Worm (Caenorhabditis elegans) whole organism, L2 larva: ENCODE data around the gene srap-1.
A peak's percentile ranks its signal among the peaks of the same experiment; 100 is the strongest.

ENCODE experiments used
- C34F6.9 ChIP-seq: fragments of 150-350 bp; optimal IDR thresholded peaks from 2 replicates; lab custom pipeline; 2014; ENCODE audit warnings: missing biosample characterization, missing genetic modification characterization
- F13H6.1 ChIP-seq: sonication (generic microtip); optimal IDR thresholded peaks from 2 replicates; lab custom pipeline; 2016; ENCODE audit warnings: missing genetic modification characterization, missing compliant biosample characterization
- R02D3.7 ChIP-seq: fragments of 150-350 bp; optimal IDR thresholded peaks from 2 replicates; lab custom pipeline; 2014; ENCODE audit warnings: missing biosample characterization, missing genetic modification characterization
- Y55F3AM.14 ChIP-seq: fragments of 200-800 bp; sonication (Bioruptor generic); optimal IDR thresholded peaks from 2 replicates; lab custom pipeline; 2018; ENCODE audit warnings: mild to moderate bottlenecking, missing genetic modification characterization, missing compliant biosample characterization
- ZK546.5 ChIP-seq: sonication (generic microtip); optimal IDR thresholded peaks from 2 replicates; lab custom pipeline; 2017; ENCODE audit warnings: missing biosample characterization, missing genetic modification characterization
- alr-1 ChIP-seq: fragments of 150-350 bp; optimal IDR thresholded peaks from 2 replicates; lab custom pipeline; 2014; ENCODE audit warnings: missing biosample characterization, missing genetic modification characterization
- aly-2 ChIP-seq: fragments of 150-350 bp; optimal IDR thresholded peaks from 2 replicates; lab custom pipeline; 2014; ENCODE audit warnings: missing biosample characterization, missing genetic modification characterization
- ceh-16 ChIP-seq: fragments of 150-350 bp; optimal IDR thresholded peaks from 2 replicates; lab custom pipeline; 2014; ENCODE audit warnings: missing biosample characterization, missing genetic modification characterization
- ceh-82 ChIP-seq: fragments of 150-350 bp; optimal IDR thresholded peaks from 2 replicates; lab custom pipeline; 2014; ENCODE audit warnings: missing biosample characterization, missing genetic modification characterization
- crh-2 ChIP-seq: sonication (generic microtip); optimal IDR thresholded peaks from 2 replicates; lab custom pipeline; 2017; ENCODE audit warnings: missing biosample characterization, missing genetic modification characterization
- egl-27 ChIP-seq: sonication (generic microtip); optimal IDR thresholded peaks from 3 replicates; lab custom pipeline; 2017; ENCODE audit warnings: missing biosample characterization, missing genetic modification reagents, missing genetic modification characterization
- elt-3 ChIP-seq: sonication (generic microtip); optimal IDR thresholded peaks from 2 replicates; lab custom pipeline; 2017; ENCODE audit warnings: missing biosample characterization, missing genetic modification characterization
- fos-1 ChIP-seq: fragments of 150-350 bp; optimal IDR thresholded peaks from 2 replicates; lab custom pipeline; 2014; ENCODE audit warnings: missing biosample characterization, missing genetic modification characterization
- gmeb-1 ChIP-seq: fragments of 150-350 bp; optimal IDR thresholded peaks from 2 replicates; lab custom pipeline; 2014; ENCODE audit warnings: missing biosample characterization, missing genetic modification characterization
- lin-11 ChIP-seq: fragments of 150-350 bp; sonication (generic microtip); optimal IDR thresholded peaks from 2 replicates; lab custom pipeline; 2014; ENCODE audit warnings: missing biosample characterization, missing genetic modification characterization, inconsistent platforms, mixed read lengths
- lin-13 ChIP-seq: fragments of 150-350 bp; optimal IDR thresholded peaks from 2 replicates; lab custom pipeline; 2014; ENCODE audit warnings: missing biosample characterization, missing genetic modification reagents, missing genetic modification characterization
- lsy-2 ChIP-seq, 2 experiments: fragments of 150-350 bp in 1 of 2; sonication (generic microtip) in 1 of 2; optimal IDR thresholded peaks; 2 replicates each; lab custom pipeline; 2014 to 2017; ENCODE audit warnings: missing biosample characterization in 2 of 2, missing genetic modification characterization in 2 of 2
- mab-5 ChIP-seq: fragments of 150-350 bp; optimal IDR thresholded peaks from 2 replicates; lab custom pipeline; 2014; ENCODE audit warnings: missing biosample characterization, missing genetic modification characterization
- mbf-1 ChIP-seq: sonication (generic microtip); optimal IDR thresholded peaks from 2 replicates; lab custom pipeline; 2017; ENCODE audit warnings: missing biosample characterization, missing genetic modification characterization
- mdl-1 ChIP-seq, 2 experiments: fragments of 150-350 bp in 1 of 2; sonication (generic microtip) in 1 of 2; optimal IDR thresholded peaks; 2 replicates each; lab custom pipeline; 2017; ENCODE audit warnings: missing biosample characterization in 2 of 2, missing genetic modification characterization in 2 of 2
- nhr-11 ChIP-seq: fragments of 150-350 bp; optimal IDR thresholded peaks from 2 replicates; lab custom pipeline; 2014; ENCODE audit warnings: missing biosample characterization, missing genetic modification characterization
- nhr-12 ChIP-seq: fragments of 150-350 bp; optimal IDR thresholded peaks from 2 replicates; lab custom pipeline; 2014; ENCODE audit warnings: missing biosample characterization, missing genetic modification characterization
- nhr-129 ChIP-seq: fragments of 150-350 bp; optimal IDR thresholded peaks from 2 replicates; lab custom pipeline; 2014; ENCODE audit warnings: missing biosample characterization, missing genetic modification characterization
- nhr-21 ChIP-seq: fragments of 150-350 bp; optimal IDR thresholded peaks from 2 replicates; lab custom pipeline; 2014; ENCODE audit warnings: missing biosample characterization, missing genetic modification characterization
- nhr-23 ChIP-seq: fragments of 150-350 bp; optimal IDR thresholded peaks from 2 replicates; lab custom pipeline; 2014; ENCODE audit warnings: missing biosample characterization, missing genetic modification reagents, missing genetic modification characterization
- nhr-25 ChIP-seq: fragments of 150-350 bp; sonication (generic microtip); optimal IDR thresholded peaks from 3 replicates; lab custom pipeline; 2014; ENCODE audit warnings: missing biosample characterization, missing genetic modification characterization
- nhr-77 ChIP-seq: fragments of 150-350 bp; optimal IDR thresholded peaks from 2 replicates; lab custom pipeline; 2014; ENCODE audit warnings: missing biosample characterization, missing genetic modification characterization
- peb-1 ChIP-seq: fragments of 150-350 bp; optimal IDR thresholded peaks from 2 replicates; lab custom pipeline; 2014; ENCODE audit warnings: missing biosample characterization, missing genetic modification characterization
- sma-3 ChIP-seq: sonication (generic microtip); optimal IDR thresholded peaks from 2 replicates; lab custom pipeline; 2016; ENCODE audit warnings: missing genetic modification reagents, missing genetic modification characterization, missing compliant biosample characterization
- sma-9 ChIP-seq, 2 experiments: fragments of 150-350 bp in 1 of 2; sonication (generic microtip) in 1 of 2; optimal IDR thresholded peaks; 2 replicates each; lab custom pipeline; 2014 to 2016; ENCODE audit warnings: missing genetic modification characterization in 2 of 2, mild to moderate bottlenecking in 1 of 2, missing biosample characterization in 1 of 2, missing compliant biosample characterization in 1 of 2, missing genetic modification reagents in 1 of 2, moderate library complexity in 1 of 2
- snpc-4 ChIP-seq: fragments of 150-350 bp; optimal IDR thresholded peaks from 2 replicates; lab custom pipeline; 2014; ENCODE audit warnings: missing biosample characterization, missing genetic modification characterization
- unc-55 ChIP-seq: fragments of 150-350 bp; sonication (generic microtip); optimal IDR thresholded peaks from 3 replicates; lab custom pipeline; 2014; ENCODE audit warnings: missing biosample characterization, missing genetic modification reagents, missing genetic modification characterization
- zag-1 ChIP-seq: fragments of 150-350 bp; optimal IDR thresholded peaks from 2 replicates; lab custom pipeline; 2014; ENCODE audit warnings: missing biosample characterization, missing genetic modification characterization
- ztf-1 ChIP-seq: fragments of 200-800 bp; sonication (Bioruptor generic); conservative IDR thresholded peaks from 2 replicates; pipeline ENCODE4 v1.3.6; 2022; ENCODE audit warnings: missing genetic modification characterization, missing compliant biosample characterization
- ztf-11 ChIP-seq: sonication (generic microtip); optimal IDR thresholded peaks from 2 replicates; lab custom pipeline; 2017; ENCODE audit warnings: missing biosample characterization, missing genetic modification characterization

Gene srap-1

DNA sequence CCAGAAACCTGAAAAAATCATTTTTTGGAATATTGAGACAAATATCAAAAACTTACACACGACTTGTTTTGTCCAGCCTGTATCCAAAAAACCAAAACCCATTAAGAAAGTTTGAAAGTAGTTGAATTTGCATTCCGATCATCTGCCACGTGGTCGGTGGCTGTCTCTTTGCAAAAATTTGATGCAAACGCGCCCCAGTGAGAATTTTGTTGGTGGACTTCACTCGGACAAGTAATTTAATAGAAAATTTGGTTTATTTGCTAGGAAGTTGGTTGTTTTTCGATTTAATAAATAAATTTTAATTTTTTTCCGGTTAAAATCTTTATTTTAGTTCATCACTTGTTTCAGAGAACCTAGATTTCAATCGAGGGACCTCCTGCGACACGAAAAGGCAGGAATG lies 27.7 kb upstream of the srap-1 start:
- TF ChIP-seq ZK546.5 (tag; lab: Kevin White, UChicago) = no peak
- no peak for TF ChIP-seq ceh-82 (tag; lab: Kevin White, UChicago)
- TF ChIP-seq unc-55 = no peak
- TF ChIP-seq ztf-11 (tag; lab: Kevin White, UChicago) = no peak
- no peak for TF ChIP-seq mab-5 (tag; lab: Kevin White, UChicago)
- TF ChIP-seq R02D3.7 (tag; lab: Kevin White, UChicago) = no peak

DNA sequence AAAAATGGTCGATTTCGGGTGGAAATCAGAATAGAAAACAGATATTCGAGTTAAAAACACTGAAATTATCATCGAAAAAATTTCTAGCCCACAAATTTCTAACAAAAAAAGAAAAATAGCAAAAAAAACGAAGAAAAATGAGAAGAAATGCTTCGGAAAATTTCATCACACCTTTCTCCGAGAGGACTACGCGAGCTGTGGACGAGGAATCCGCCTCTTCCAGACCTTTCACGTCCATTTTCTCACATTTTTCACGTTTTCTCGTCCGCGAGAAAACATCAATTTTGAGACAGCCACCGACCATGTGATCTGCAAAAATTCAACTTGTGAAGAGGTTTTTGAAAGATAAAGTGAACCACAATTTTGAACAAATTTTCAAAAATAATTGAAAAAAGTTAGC lies 26.6 kb upstream of the srap-1 start:
- TF ChIP-seq nhr-25 (tag; lab: Kevin White, UChicago) (no peak), zag-1 (tag; lab: Kevin White, UChicago) (no peak), lsy-2 (tag; optimal IDR thresholded peaks at IDR 0.05; lab: Kevin White, UChicago) (peak in 1 of 2 experiments; percentile 35), mdl-1 (tag; optimal IDR thresholded peaks at IDR 0.05; lab: Kevin White, UChicago) (no peak), nhr-77 (no peak), F13H6.1 (tag; lab: Kevin White, UChicago) (no peak), fos-1 (tag; lab: Kevin White, UChicago) (no peak), ztf-1 (no peak), C34F6.9 (tag; lab: Kevin White, UChicago) (peak; percentile 6), ceh-82 (tag; lab: Kevin White, UChicago) (no peak), nhr-23 (tag; lab: Kevin White, UChicago) (no peak), mbf-1 (tag; lab: Kevin White, UChicago) (no peak), nhr-11 (tag; lab: Kevin White, UChicago) (no peak), ceh-16 (tag; lab: Kevin White, UChicago) (no peak), sma-3 (GFP tag; lab: Kevin White, UChicago) (no peak), peb-1 (tag; lab: Kevin White, UChicago) (no peak), unc-55 (peak; percentile 15), alr-1 (tag; lab: Kevin White, UChicago) (no peak), nhr-12 (tag; lab: Kevin White, UChicago) (no peak), aly-2 (tag; lab: Kevin White, UChicago) (no peak), snpc-4 (tag; lab: Kevin White, UChicago) (no peak), ZK546.5 (tag; lab: Kevin White, UChicago) (no peak), egl-27 (no peak), Y55F3AM.14 (GFP tag; lab: Kevin White, UChicago) (no peak)

DNA sequence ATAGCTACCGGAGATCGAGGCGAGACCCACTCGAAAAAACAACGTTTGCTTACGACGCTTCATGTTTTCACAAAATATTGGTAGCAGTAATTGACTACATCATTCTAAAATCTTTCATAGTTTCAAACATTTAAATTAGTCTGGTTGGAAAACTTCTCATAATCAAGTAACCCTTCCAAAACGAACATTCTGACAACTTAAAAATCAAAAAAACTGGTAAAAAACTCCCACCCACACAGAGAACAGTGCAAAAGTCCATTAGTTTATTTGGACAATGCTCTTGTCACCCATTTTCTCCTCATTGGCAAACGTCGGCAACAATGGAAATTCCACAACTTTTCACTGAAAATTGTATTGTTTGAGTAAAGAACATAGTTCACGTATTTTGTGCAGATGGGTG lies 25.6 kb upstream of the srap-1 start, which contains the start of gene F37H8.6:
Gene F37H8.6 (minus strand): TSS at position 101 of the 400 bp plus-strand sequence.
- no peak for TF ChIP-seq lin-11 (tag; lab: Kevin White, UChicago)

DNA sequence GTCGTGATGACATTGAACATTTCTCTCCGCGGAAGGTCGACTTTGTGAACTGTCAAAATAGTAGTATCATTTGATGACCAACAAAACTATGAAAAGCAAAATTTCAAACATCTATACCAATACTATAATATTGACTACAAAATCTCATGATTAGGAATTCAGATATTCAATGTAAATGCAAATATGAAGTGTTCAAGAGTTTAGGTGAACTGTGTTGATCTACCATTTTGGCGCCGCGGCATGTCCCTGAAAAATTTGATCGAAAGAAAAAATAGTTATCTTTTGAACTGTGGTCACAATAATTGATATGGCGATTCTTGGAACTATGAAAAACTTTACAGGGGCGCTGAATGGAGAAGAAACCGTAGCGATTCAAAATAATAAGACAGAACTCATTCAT lies 24.3 kb upstream of the srap-1 start:
- TF ChIP-seq lin-13 (GFP tag; lab: Kevin White, UChicago) = no peak

DNA sequence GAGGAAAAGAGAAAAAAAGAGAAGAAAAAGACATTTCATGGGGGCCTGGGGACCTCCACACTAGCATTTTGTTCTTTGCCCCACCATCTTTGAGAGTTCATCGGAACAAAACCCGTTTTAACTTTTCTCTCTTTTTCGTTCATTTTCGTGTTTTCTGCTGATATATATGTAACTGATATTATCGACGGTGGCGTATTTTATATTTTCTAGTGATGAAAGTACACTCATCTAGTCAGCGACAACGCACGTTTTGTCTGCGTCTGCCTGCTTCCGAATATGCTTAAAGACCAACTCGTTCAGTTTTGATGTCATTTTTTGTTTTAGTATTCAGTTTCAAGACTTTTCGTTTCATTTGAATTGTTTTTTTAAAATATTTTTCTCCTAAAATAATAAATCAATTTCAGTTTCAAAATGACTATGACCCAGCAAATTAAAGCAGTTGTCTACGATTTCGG lies 21.7 kb upstream of the srap-1 start, which contains the start of gene bigr-1:
Gene bigr-1 (plus strand): TSS at position 405 of the 455 bp plus-strand sequence.
- peak; percentile 3 for TF ChIP-seq F13H6.1 (tag; lab: Kevin White, UChicago)
- TF ChIP-seq ceh-16 (tag; lab: Kevin White, UChicago) = no peak
- peak; percentile 57 for TF ChIP-seq crh-2
- TF ChIP-seq ztf-1 = no peak
- peak; percentile 27 for TF ChIP-seq gmeb-1 (tag; lab: Kevin White, UChicago)
- TF ChIP-seq alr-1 (tag; lab: Kevin White, UChicago) = no peak
- TF ChIP-seq nhr-21 (tag; lab: Kevin White, UChicago) = peak; percentile 26
- peak in 1 of 2 experiments; percentile 9 for TF ChIP-seq mdl-1 (tag; optimal IDR thresholded peaks at IDR 0.05; lab: Kevin White, UChicago)
- no peak for TF ChIP-seq elt-3 (tag; lab: Kevin White, UChicago)
- peak; percentile 83 for TF ChIP-seq sma-9 (GFP tag; optimal IDR thresholded peaks at IDR 0.05; lab: Kevin White, UChicago)
- no peak for TF ChIP-seq sma-9 (tag; optimal IDR thresholded peaks at IDR 0.05; lab: Kevin White, UChicago)
- TF ChIP-seq zag-1 (tag; lab: Kevin White, UChicago) = no peak
- no peak for TF ChIP-seq ceh-82 (tag; lab: Kevin White, UChicago)
- no peak for TF ChIP-seq nhr-11 (tag; lab: Kevin White, UChicago)
- TF ChIP-seq lin-13 (GFP tag; lab: Kevin White, UChicago) = no peak
- peak; percentile 4 for TF ChIP-seq nhr-129
- TF ChIP-seq fos-1 (tag; lab: Kevin White, UChicago) = peak; percentile 44
- TF ChIP-seq Y55F3AM.14 (GFP tag; lab: Kevin White, UChicago) = no peak
